Worm (Caenorhabditis elegans) whole organism, L1 larva: ENCODE measurements around the gene unc-105.

ENCODE experiments used
- ama-1 ChIP-seq: fragments of 150-350 bp; optimal IDR thresholded peaks from 2 replicates; lab custom pipeline; 2014
- egl-27 ChIP-seq, 2 experiments: fragments of 150-350 bp in 1 of 2; sonication (generic microtip); optimal IDR thresholded peaks; 3 replicates each; lab custom pipeline; 2017 to 2018; ENCODE audit warnings: missing biosample characterization in 2 of 2, missing genetic modification characterization in 2 of 2, missing genetic modification reagents in 2 of 2
- fkh-10 ChIP-seq: sonication (generic microtip); optimal IDR thresholded peaks from 2 replicates; lab custom pipeline; 2017; ENCODE audit warnings: missing biosample characterization, missing genetic modification reagents, missing genetic modification characterization
- fos-1 ChIP-seq: fragments of 150-350 bp; optimal IDR thresholded peaks from 2 replicates; lab custom pipeline; 2014; ENCODE audit warnings: missing biosample characterization, missing genetic modification characterization
- isw-1 ChIP-seq: fragments of 200-800 bp; sonication (Bioruptor generic); IDR thresholded peaks from 2 replicates; pipeline ENCODE4 v1.3.6; 2022; ENCODE audit warnings: missing genetic modification characterization, missing compliant biosample characterization
- lin-15B ChIP-seq: fragments of 150-350 bp; sonication (generic microtip); optimal IDR thresholded peaks from 3 replicates; lab custom pipeline; 2014; ENCODE audit warnings: missing biosample characterization, missing genetic modification characterization
- nhr-11 ChIP-seq: fragments of 150-350 bp; optimal IDR thresholded peaks from 2 replicates; lab custom pipeline; 2014; ENCODE audit warnings: missing biosample characterization, missing genetic modification characterization
- nhr-28 ChIP-seq: fragments of 150-350 bp; optimal IDR thresholded peaks from 2 replicates; lab custom pipeline; 2014; ENCODE audit warnings: missing biosample characterization, missing genetic modification characterization
- nhr-77 ChIP-seq: fragments of 150-350 bp; optimal IDR thresholded peaks from 2 replicates; lab custom pipeline; 2014; ENCODE audit warnings: missing biosample characterization, missing genetic modification characterization
- ztf-11 ChIP-seq, 2 experiments: sonication (generic microtip); optimal IDR thresholded peaks; 2 replicates each; lab custom pipeline; 2016 to 2017; ENCODE audit warnings: missing genetic modification characterization in 2 of 2, missing biosample characterization in 1 of 2, missing compliant biosample characterization in 1 of 2

DNA sequence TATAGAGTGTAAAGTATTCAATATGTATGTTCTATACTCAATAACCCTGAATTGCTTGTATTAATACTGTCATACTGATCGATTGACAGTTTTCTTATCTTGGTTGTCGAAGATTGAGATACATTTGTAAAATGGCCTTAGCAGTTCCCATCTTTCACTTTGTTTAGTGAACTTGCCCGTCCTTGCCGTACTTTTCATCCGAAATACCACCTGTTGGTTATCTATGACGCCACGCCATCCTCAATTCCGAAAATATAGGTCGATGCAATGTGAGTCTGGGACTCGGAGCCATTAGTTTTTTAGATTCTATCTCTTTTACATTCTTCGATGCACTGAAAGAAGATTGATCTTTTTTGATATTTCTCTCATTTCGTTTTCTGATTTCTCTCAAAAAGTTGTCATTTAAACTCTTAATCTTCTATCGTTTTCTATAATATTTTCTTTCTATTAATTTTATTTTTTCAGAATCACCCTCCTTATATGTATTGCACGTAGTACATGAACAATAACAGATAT lies 13.3 kb downstream of the unc-105 start, which contains the start of gene ulp-4:
- TF ChIP-seq nhr-28 (no peak), ama-1 (lab: Kevin White, UChicago) (no peak), nhr-77 (tag; lab: Kevin White, UChicago) (no peak), egl-27 (tag; optimal IDR thresholded peaks at IDR 0.05; lab: Kevin White, UChicago) (no peak), isw-1 (GFP tag; lab: Robert Waterston, UW) (no peak), fkh-10 (GFP tag; lab: Kevin White, UChicago) (no peak), nhr-11 (tag; lab: Kevin White, UChicago) (no peak), lin-15B (tag; lab: Kevin White, UChicago) (no peak), fos-1 (no peak), ztf-11 (tag; optimal IDR thresholded peaks at IDR 0.05; lab: Kevin White, UChicago) (no peak)
